Worm (Caenorhabditis elegans): ENCODE data around the gene nhr-35.

The nhr-35 gene

ce11 chrX:4548929-4549328 lies 16.4 kb downstream of the nhr-35 start:
- TF ChIP-seq hmbx-1 (tag; optimal IDR thresholded peaks at IDR 0.05) (no peak), pes-1 (GFP tag; IDR thresholded peaks at IDR 0.05) (no peak), hmg-4 (GFP tag; optimal IDR thresholded peaks at IDR 0.05) (no peak), aly-1 (tag; optimal IDR thresholded peaks at IDR 0.05) (no peak), sea-1 (GFP tag; conservative IDR thresholded peaks at IDR 0.05) (no peak), tbx-11 (GFP tag; IDR thresholded peaks at IDR 0.05) (no peak), hnd-1 (tag; optimal IDR thresholded peaks at IDR 0.05) (no peak), tbx-37 (GFP tag; conservative IDR thresholded peaks at IDR 0.05) (no peak), scrt-1 (GFP tag; IDR thresholded peaks at IDR 0.05) (no peak), B0310.2 (tag; optimal IDR thresholded peaks at IDR 0.05) (no peak), flt-1 (GFP tag; IDR thresholded peaks at IDR 0.05) (no peak), ama-1 (optimal IDR thresholded peaks at IDR 0.05) (no peak), F13C5.2 (tag; optimal IDR thresholded peaks at IDR 0.05) (no peak), ceh-13 (GFP tag; optimal IDR thresholded peaks at IDR 0.05) (no peak), tra-4 (tag; optimal IDR thresholded peaks at IDR 0.05) (no peak), ets-7 (tag; optimal IDR thresholded peaks at IDR 0.05) (no peak), ceh-36 (tag; optimal IDR thresholded peaks at IDR 0.05) (no peak)

ce11 chrX:4549853-4550596 lies 17.5 kb downstream of the nhr-35 start, which contains the start of gene C07A12.18:
TSS of gene C07A12.18 (minus strand) at chrX:4549903.
- TF ChIP-seq ceh-13 (GFP tag; optimal IDR thresholded peaks at IDR 0.05) (no peak), scrt-1 (GFP tag; IDR thresholded peaks at IDR 0.05) (0 out of 2 replicates have a peak, but pooled peaks have one; percentile 34), sea-1 (GFP tag; conservative IDR thresholded peaks at IDR 0.05) (no peak), tra-4 (tag; optimal IDR thresholded peaks at IDR 0.05) (no peak)

- no peak for TF ChIP-seq aly-1 (tag; optimal IDR thresholded peaks at IDR 0.05)
- TF ChIP-seq ama-1 (optimal IDR thresholded peaks at IDR 0.05): no peak
- no peak for TF ChIP-seq ceh-36 (tag; optimal IDR thresholded peaks at IDR 0.05)
- peak; percentile 8 for TF ChIP-seq hmg-4 (GFP tag; optimal IDR thresholded peaks at IDR 0.05)
- TF ChIP-seq pes-1 (GFP tag; IDR thresholded peaks at IDR 0.05): no peak
- no peak for TF ChIP-seq tbx-11 (GFP tag; IDR thresholded peaks at IDR 0.05)
- TF ChIP-seq ceh-13 (GFP tag; optimal IDR thresholded peaks at IDR 0.05): no peak
Measured at ce11 chrX:4550987-4551386, 18.5 kb downstream of the nhr-35 start.

- TF ChIP-seq ets-7 (tag; optimal IDR thresholded peaks at IDR 0.05) (no peak), pes-1 (GFP tag; IDR thresholded peaks at IDR 0.05) (no peak), flt-1 (GFP tag; IDR thresholded peaks at IDR 0.05) (no peak), tbx-37 (GFP tag; conservative IDR thresholded peaks at IDR 0.05) (no peak), hmg-4 (GFP tag; optimal IDR thresholded peaks at IDR 0.05) (no peak), hnd-1 (tag; optimal IDR thresholded peaks at IDR 0.05) (no peak), hmbx-1 (tag; optimal IDR thresholded peaks at IDR 0.05) (no peak), sea-1 (GFP tag; conservative IDR thresholded peaks at IDR 0.05) (no peak), ceh-36 (tag; optimal IDR thresholded peaks at IDR 0.05) (no peak), F13C5.2 (tag; optimal IDR thresholded peaks at IDR 0.05) (no peak), ama-1 (optimal IDR thresholded peaks at IDR 0.05) (no peak), tbx-11 (GFP tag; IDR thresholded peaks at IDR 0.05) (no peak), B0310.2 (tag; optimal IDR thresholded peaks at IDR 0.05) (no peak), scrt-1 (GFP tag; IDR thresholded peaks at IDR 0.05) (no peak), aly-1 (tag; optimal IDR thresholded peaks at IDR 0.05) (no peak), tra-4 (tag; optimal IDR thresholded peaks at IDR 0.05) (no peak), ceh-13 (GFP tag; optimal IDR thresholded peaks at IDR 0.05) (no peak)
Measured at ce11 chrX:4553033-4553432, 20.5 kb downstream of the nhr-35 start.

- TF ChIP-seq flt-1 (GFP tag; IDR thresholded peaks at IDR 0.05): no peak
- TF ChIP-seq ets-7 (tag; optimal IDR thresholded peaks at IDR 0.05): no peak
- no peak for TF ChIP-seq sea-1 (GFP tag; conservative IDR thresholded peaks at IDR 0.05)
- no peak for TF ChIP-seq aly-1 (tag; optimal IDR thresholded peaks at IDR 0.05)
- no peak for TF ChIP-seq pes-1 (GFP tag; IDR thresholded peaks at IDR 0.05)
- TF ChIP-seq tra-4 (tag; optimal IDR thresholded peaks at IDR 0.05): no peak
- no peak for TF ChIP-seq tbx-11 (GFP tag; IDR thresholded peaks at IDR 0.05)
- TF ChIP-seq F13C5.2 (tag; optimal IDR thresholded peaks at IDR 0.05): no peak
- TF ChIP-seq hnd-1 (tag; optimal IDR thresholded peaks at IDR 0.05): no peak
- no peak for TF ChIP-seq hmbx-1 (tag; optimal IDR thresholded peaks at IDR 0.05)
- TF ChIP-seq B0310.2 (tag; optimal IDR thresholded peaks at IDR 0.05): no peak
Measured at ce11 chrX:4553491-4553890, 21.0 kb downstream of the nhr-35 start.

- TF ChIP-seq sea-1 (GFP tag; conservative IDR thresholded peaks at IDR 0.05): no peak
Measured at ce11 chrX:4554385-4554784, 21.9 kb downstream of the nhr-35 start, which contains the start of gene ham-2. TSS of gene ham-2 (plus strand) at chrX:4554685.

- TF ChIP-seq pes-1 (GFP tag; IDR thresholded peaks at IDR 0.05) (no peak), hmg-4 (GFP tag; optimal IDR thresholded peaks at IDR 0.05) (no peak), tbx-11 (GFP tag; IDR thresholded peaks at IDR 0.05) (no peak), F13C5.2 (tag; optimal IDR thresholded peaks at IDR 0.05) (no peak), ets-7 (tag; optimal IDR thresholded peaks at IDR 0.05) (no peak), ceh-13 (GFP tag; optimal IDR thresholded peaks at IDR 0.05) (no peak), scrt-1 (GFP tag; IDR thresholded peaks at IDR 0.05) (no peak), ceh-36 (tag; optimal IDR thresholded peaks at IDR 0.05) (no peak), ama-1 (optimal IDR thresholded peaks at IDR 0.05) (no peak), B0310.2 (tag; optimal IDR thresholded peaks at IDR 0.05) (no peak), tra-4 (tag; optimal IDR thresholded peaks at IDR 0.05) (no peak), hnd-1 (tag; optimal IDR thresholded peaks at IDR 0.05) (no peak), tbx-37 (GFP tag; conservative IDR thresholded peaks at IDR 0.05) (no peak), hmbx-1 (tag; optimal IDR thresholded peaks at IDR 0.05) (no peak), aly-1 (tag; optimal IDR thresholded peaks at IDR 0.05) (no peak)
Measured at ce11 chrX:4556028-4556427, 23.5 kb downstream of the nhr-35 start.

- no peak for TF ChIP-seq pes-1 (GFP tag; IDR thresholded peaks at IDR 0.05)
- TF ChIP-seq hnd-1 (tag; optimal IDR thresholded peaks at IDR 0.05): no peak
- TF ChIP-seq ama-1 (optimal IDR thresholded peaks at IDR 0.05): no peak
- TF ChIP-seq aly-1 (tag; optimal IDR thresholded peaks at IDR 0.05): no peak
- TF ChIP-seq F13C5.2 (tag; optimal IDR thresholded peaks at IDR 0.05): no peak
Measured at ce11 chrX:4561863-4562262, 29.4 kb downstream of the nhr-35 start, which contains the start of gene C05E11.6. TSS of gene C05E11.6 (plus strand) at chrX:4562163.

Data from whole organism, early embryonic.